Worm (Caenorhabditis elegans): Measurements from ENCODE around the gene Y39A1A.17.
A peak's percentile ranks its signal among the peaks of the same experiment; 100 is the strongest.

Y39A1A.17 gene

ce11 chrIII:10720170-10720569, 29.3 kb upstream of the Y39A1A.17 start (continued):
- TF ChIP-seq vab-15 (tag; optimal IDR thresholded peaks at IDR 0.05), result no peak
- peak; percentile 84 for TF ChIP-seq dsc-1 (tag; optimal IDR thresholded peaks at IDR 0.05)
- peak; percentile 60 for TF ChIP-seq snpc-4 (tag; optimal IDR thresholded peaks at IDR 0.05)
- TF ChIP-seq tlp-1 (tag; optimal IDR thresholded peaks at IDR 0.05), result no peak
- TF ChIP-seq zip-4 (GFP tag; optimal IDR thresholded peaks at IDR 0.05), result peak; percentile 46
- no peak for TF ChIP-seq ces-1 (GFP tag; optimal IDR thresholded peaks at IDR 0.05)
- peak; percentile 76 for TF ChIP-seq fos-1 (tag; optimal IDR thresholded peaks at IDR 0.05)
- peak; percentile 50 for TF ChIP-seq nhr-76 (tag; optimal IDR thresholded peaks at IDR 0.05)
- TF ChIP-seq aha-1 (tag; optimal IDR thresholded peaks at IDR 0.05), result peak; percentile 21
- TF ChIP-seq lin-13 (GFP tag; optimal IDR thresholded peaks at IDR 0.05), result peak; percentile 74
- TF ChIP-seq F16B12.6 (tag; optimal IDR thresholded peaks at IDR 0.05), result peak; percentile 11
- peak; percentile 81 for TF ChIP-seq mep-1 (tag; optimal IDR thresholded peaks at IDR 0.05)
- peak; percentile 77 for TF ChIP-seq skn-1 (tag; optimal IDR thresholded peaks at IDR 0.05)
- TF ChIP-seq efl-3 (GFP tag; optimal IDR thresholded peaks at IDR 0.05), result no peak
- TF ChIP-seq lir-3 (tag; optimal IDR thresholded peaks at IDR 0.05; ENCODE audit: poor library complexity), result peak; percentile 59

ce11 chrIII:10719057-10719456, 28.1 kb upstream of the Y39A1A.17 start:
- TF ChIP-seq C04F5.9 (tag; optimal IDR thresholded peaks at IDR 0.05) (no peak), jun-1 (tag; optimal IDR thresholded peaks at IDR 0.05) (no peak), lin-13 (GFP tag; optimal IDR thresholded peaks at IDR 0.05) (no peak), blmp-1 (tag; optimal IDR thresholded peaks at IDR 0.05) (peak; percentile 26), ceh-90 (tag; optimal IDR thresholded peaks at IDR 0.05) (peak; percentile 17), fkh-8 (tag; optimal IDR thresholded peaks at IDR 0.05) (no peak), mep-1 (tag; optimal IDR thresholded peaks at IDR 0.05) (peak; percentile 35), snu-23 (GFP tag; optimal IDR thresholded peaks at IDR 0.05) (peak; percentile 32), ceh-82 (tag; optimal IDR thresholded peaks at IDR 0.05) (no peak), nhr-71 (tag; optimal IDR thresholded peaks at IDR 0.05) (peak; percentile 44), lsy-2 (tag; optimal IDR thresholded peaks at IDR 0.05) (peak in 1 of 2 experiments; percentile 19), lir-3 (tag; optimal IDR thresholded peaks at IDR 0.05; ENCODE audit: poor library complexity) (peak; percentile 47), lin-15B (tag; optimal IDR thresholded peaks at IDR 0.05) (no peak), efl-3 (GFP tag; optimal IDR thresholded peaks at IDR 0.05) (no peak), ets-5 (GFP tag; IDR thresholded peaks at IDR 0.05) (no peak), nhr-85 (tag) (peak; percentile 56), vab-15 (tag; optimal IDR thresholded peaks at IDR 0.05) (no peak), nhr-12 (tag; optimal IDR thresholded peaks at IDR 0.05) (no peak), mdl-1 (tag; optimal IDR thresholded peaks at IDR 0.05) (peak in 1 of 2 experiments; percentile 50), dsc-1 (tag; optimal IDR thresholded peaks at IDR 0.05) (no peak), nhr-20 (tag; optimal IDR thresholded peaks at IDR 0.05) (peak; percentile 71), aly-2 (tag; optimal IDR thresholded peaks at IDR 0.05) (no peak), unc-98 (GFP tag; IDR thresholded peaks at IDR 0.05) (no peak), C16A3.4 (tag; optimal IDR thresholded peaks at IDR 0.05) (peak; percentile 17), nhr-19 (GFP tag; conservative IDR thresholded peaks at IDR 0.05) (peak; percentile 42; the same call in 1 of the 2 replicates), lin-14 (GFP tag; optimal IDR thresholded peaks at IDR 0.05) (peak; percentile 30), efl-1 (optimal IDR thresholded peaks at IDR 0.05) (no peak), efl-1 (GFP tag; optimal IDR thresholded peaks at IDR 0.05 in 1 of 2) (peak in 1 of 2 experiments; percentile 78), pax-3 (tag; optimal IDR thresholded peaks at IDR 0.05) (no peak), aha-1 (tag; optimal IDR thresholded peaks at IDR 0.05) (no peak), nhr-11 (tag; optimal IDR thresholded peaks at IDR 0.05) (no peak), elt-2 (tag; optimal IDR thresholded peaks at IDR 0.05) (peak; percentile 44), swsn-7 (tag; optimal IDR thresholded peaks at IDR 0.05) (peak; percentile 7), elt-3 (tag; optimal IDR thresholded peaks at IDR 0.05) (peak in 3 of 6 experiments; percentile 60 to 90 (median 80)), lin-35 (GFP tag; optimal IDR thresholded peaks at IDR 0.05) (peak in 1 of 2 experiments; percentile 65), unc-30 (tag; optimal IDR thresholded peaks at IDR 0.05) (no peak), unc-86 (tag; optimal IDR thresholded peaks at IDR 0.05) (no peak), nhr-90 (tag; optimal IDR thresholded peaks at IDR 0.05; ENCODE audit: poor library complexity) (peak; percentile 52), tbx-2 (tag; optimal IDR thresholded peaks at IDR 0.05) (peak; percentile 24)
